Fruit fly (Drosophila melanogaster): ENCODE data around the gene unc80.

DNA sequence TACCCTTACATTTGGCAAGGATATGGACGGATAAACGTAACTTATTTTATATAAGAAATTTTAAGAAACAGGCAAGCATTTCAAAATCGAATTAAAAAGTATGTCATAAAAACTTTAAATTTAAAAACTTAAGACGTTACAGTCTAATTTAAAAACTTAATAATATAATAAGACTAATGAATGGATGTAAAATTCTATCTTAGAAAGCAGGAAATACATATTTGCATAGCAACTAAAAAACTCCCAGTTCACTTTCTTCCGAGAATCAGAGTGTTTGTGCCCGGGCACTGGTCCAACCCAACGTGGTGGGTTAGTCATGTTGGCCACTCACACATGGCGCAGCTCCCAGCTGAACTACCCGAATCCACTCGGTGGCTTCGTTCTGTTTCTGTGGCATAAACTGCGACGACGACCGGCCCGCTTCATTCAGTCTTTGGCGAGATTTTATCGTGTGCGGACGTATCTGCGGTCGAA, 23.3 kb downstream of the unc80 start, which contains the start of gene CG12880:
- TF ChIP-seq Dip2 (GFP tag; IDR thresholded peaks at IDR 0.05) (no peak), CG1647 (GFP tag; optimal IDR thresholded peaks at IDR 0.05) (no peak), Sox100B (GFP tag; optimal IDR thresholded peaks at IDR 0.05) (no peak), Pdp1 (GFP tag; optimal IDR thresholded peaks at IDR 0.05) (no peak), Dll (GFP tag; IDR thresholded peaks at IDR 0.05; ENCODE audit: partially characterized antibody) (no peak), pan (optimal IDR thresholded peaks at IDR 0.05) (no peak), pan (GFP tag; optimal IDR thresholded peaks at IDR 0.05 in 1 of 2, IDR thresholded peaks at IDR 0.05 in 1 of 2) (no peak), CG13624 (GFP tag; optimal IDR thresholded peaks at IDR 0.05) (no peak), Dp (GFP tag; optimal IDR thresholded peaks at IDR 0.05) (no peak)

Data from whole organism, embryonic.